Worm (Caenorhabditis elegans): ENCODE measurements around the gene gsto-2.

DNA sequence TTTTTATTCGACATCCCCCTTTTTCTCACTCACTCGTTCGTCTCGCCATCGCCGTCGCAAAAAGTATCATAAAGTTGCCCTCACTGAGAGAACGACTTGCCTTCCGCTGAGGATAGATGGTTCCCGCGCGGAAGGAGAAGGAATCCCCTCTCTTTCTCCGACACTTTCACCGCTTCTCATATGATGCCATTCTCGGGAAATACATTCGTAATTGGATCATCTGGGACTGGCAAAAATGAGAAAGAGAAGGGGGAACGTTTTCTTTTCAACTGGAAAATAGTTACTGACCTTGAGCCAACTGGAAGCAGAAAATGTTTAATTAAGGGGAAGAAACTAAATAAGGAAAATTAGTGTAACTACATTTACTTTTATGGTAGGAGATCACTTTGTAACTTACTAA, 17.3 kb downstream of the gsto-2 start:
- no peak for TF ChIP-seq nhr-90 (tag; optimal IDR thresholded peaks at IDR 0.05)
- TF ChIP-seq ceh-91 (GFP tag; IDR thresholded peaks at IDR 0.05) = no peak
- no peak for TF ChIP-seq unc-62 (GFP tag; optimal IDR thresholded peaks at IDR 0.05)
- no peak for TF ChIP-seq B0019.2 (GFP tag; conservative IDR thresholded peaks at IDR 0.05)
- no peak for TF ChIP-seq ets-4 (GFP tag; optimal IDR thresholded peaks at IDR 0.05)
- TF ChIP-seq nhr-27 (tag; optimal IDR thresholded peaks at IDR 0.05) = no peak
- TF ChIP-seq athp-1 (tag; optimal IDR thresholded peaks at IDR 0.05) = no peak
- TF ChIP-seq akir-1 (GFP tag; optimal IDR thresholded peaks at IDR 0.05) = no peak
- no peak for TF ChIP-seq unc-130 (GFP tag; optimal IDR thresholded peaks at IDR 0.05)
- TF ChIP-seq ceh-79 (tag; optimal IDR thresholded peaks at IDR 0.05) = no peak
- no peak for TF ChIP-seq snpc-3.4 (tag; optimal IDR thresholded peaks at IDR 0.05)
- no peak for TF ChIP-seq pha-4 (tag; optimal IDR thresholded peaks at IDR 0.05)
- TF ChIP-seq F49E8.2 (tag; optimal IDR thresholded peaks at IDR 0.05; ENCODE audit: insufficient read depth) = no peak
- no peak for TF ChIP-seq ceh-40 (GFP tag; IDR thresholded peaks at IDR 0.05)
